Worm (Caenorhabditis elegans): ENCODE data around the gene nlp-53.

DNA sequence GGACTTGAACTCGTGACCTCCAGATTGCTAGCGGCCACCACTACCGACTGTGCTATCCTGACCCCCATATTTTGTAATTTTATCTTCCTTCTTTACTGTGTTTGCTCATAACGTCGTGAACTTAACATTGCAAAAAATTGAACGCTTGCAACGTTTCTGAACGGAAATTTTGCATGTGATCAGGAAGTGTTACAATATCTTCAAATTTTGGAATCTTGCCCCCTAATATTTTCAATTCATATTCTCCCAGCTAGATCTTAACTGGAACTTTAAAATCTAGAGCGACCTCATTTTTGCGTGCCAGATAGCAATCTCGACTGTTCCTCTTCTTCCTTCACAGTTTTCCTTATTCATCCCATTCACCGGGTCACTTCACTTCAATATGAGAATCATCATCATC lies 36.9 kb upstream of the nlp-53 start, which contains the start of gene F54B11.10:
- TF ChIP-seq lin-39 (tag; optimal IDR thresholded peaks at IDR 0.05) (no peak), unc-62 (GFP tag; optimal IDR thresholded peaks at IDR 0.05) (no peak), skn-1 (tag; optimal IDR thresholded peaks at IDR 0.05) (no peak), nhr-12 (tag; optimal IDR thresholded peaks at IDR 0.05) (no peak), mdl-1 (tag; optimal IDR thresholded peaks at IDR 0.05) (no peak), ztf-11 (tag; optimal IDR thresholded peaks at IDR 0.05) (no peak), elt-3 (tag; optimal IDR thresholded peaks at IDR 0.05) (no peak), fos-1 (tag; optimal IDR thresholded peaks at IDR 0.05) (no peak)

Data from whole organism, L3 larva.